Fruit fly (Drosophila melanogaster): ENCODE results near the gene Pi4KIIIalpha.

The Pi4KIIIalpha gene

DNA sequence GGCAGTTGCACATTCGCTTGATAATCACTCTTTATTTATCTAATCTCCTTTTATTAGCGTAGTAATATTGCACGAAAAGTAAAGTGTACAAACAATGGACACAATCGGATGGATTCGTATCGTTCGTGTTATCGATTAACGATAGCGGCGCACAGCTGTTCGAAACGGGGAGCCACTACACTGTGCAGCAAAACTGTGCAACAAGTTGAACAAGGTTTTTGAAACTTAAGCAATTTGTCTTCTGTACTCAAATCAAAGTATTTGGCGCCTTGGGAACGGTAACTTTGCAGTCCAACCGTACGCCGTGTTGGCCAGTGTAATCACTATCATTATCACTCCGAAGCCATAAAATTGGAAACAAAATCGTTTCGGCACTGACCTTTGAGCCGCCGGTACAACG is 5.0 kb upstream of the Pi4KIIIalpha start, which contains the start of the genes Tsp3A and Seipin (continued):
- TF ChIP-seq Ada2b (GFP tag; IDR thresholded peaks at IDR 0.05) (peak; percentile 78), HmgZ (tag; optimal IDR thresholded peaks at IDR 0.05) (peak; percentile 88), Ptx1 (GFP tag; IDR thresholded peaks at IDR 0.05) (peak; percentile 87), Antp (GFP tag; optimal IDR thresholded peaks at IDR 0.05) (peak; percentile 86), PHDP (tag; optimal IDR thresholded peaks at IDR 0.05) (peak; percentile 83), CG18011 (GFP tag; optimal IDR thresholded peaks at IDR 0.05) (peak; percentile 67), Hr51 (GFP tag; optimal IDR thresholded peaks at IDR 0.05) (peak; percentile 68 to 83), CG5245 (GFP tag; optimal IDR thresholded peaks at IDR 0.05) (peak; percentile 46), eve (GFP tag; optimal IDR thresholded peaks at IDR 0.05) (no peak), pan (optimal IDR thresholded peaks at IDR 0.05) (no peak), pan (GFP tag; optimal IDR thresholded peaks at IDR 0.05 in 1 of 2, IDR thresholded peaks at IDR 0.05 in 1 of 2) (peak in 1 of 2 experiments; percentile 92), crc (GFP tag; optimal IDR thresholded peaks at IDR 0.05) (peak; percentile 79), D (optimal IDR thresholded peaks at IDR 0.05) (no peak), D (GFP tag; optimal IDR thresholded peaks at IDR 0.05) (peak; percentile 66), zen (tag; optimal IDR thresholded peaks at IDR 0.05) (peak; percentile 38), Dad (GFP tag; optimal IDR thresholded peaks at IDR 0.05) (peak; percentile 65), CG6272 (GFP tag; IDR thresholded peaks at IDR 0.05) (peak; percentile 82), CG8359 (GFP tag; optimal IDR thresholded peaks at IDR 0.05; ENCODE audit: borderline replicate concordance) (peak; percentile 31), btn (GFP tag; optimal IDR thresholded peaks at IDR 0.05) (peak; percentile 58), Mad (GFP tag; optimal IDR thresholded peaks at IDR 0.05) (peak; percentile 78), CG18476 (GFP tag; optimal IDR thresholded peaks at IDR 0.05) (peak; percentile 56), Atf6 (GFP tag; IDR thresholded peaks at IDR 0.05) (peak; percentile 89), Taf1 (GFP tag; IDR thresholded peaks at IDR 0.05) (peak; percentile 83), CG2678 (tag; optimal IDR thresholded peaks at IDR 0.05) (peak; percentile 91), CG17612 (GFP tag; IDR thresholded peaks at IDR 0.05) (peak; percentile 73), zfh2 (GFP tag; optimal IDR thresholded peaks at IDR 0.05) (peak; percentile 85), CG15011 (GFP tag; optimal IDR thresholded peaks at IDR 0.05) (no peak), Side (GFP tag; optimal IDR thresholded peaks at IDR 0.05) (peak; percentile 77), H2.0 (GFP tag; IDR thresholded peaks at IDR 0.05) (peak; percentile 86), CG9876 (GFP tag; optimal IDR thresholded peaks at IDR 0.05) (peak; percentile 68), Chrac-16 (GFP tag; optimal IDR thresholded peaks at IDR 0.05) (peak; percentile 73), NK7.1 (GFP tag; optimal IDR thresholded peaks at IDR 0.05) (peak; percentile 74), scrt (GFP tag; optimal IDR thresholded peaks at IDR 0.05) (peak; percentile 92), nom (GFP tag; optimal IDR thresholded peaks at IDR 0.05) (peak; percentile 94), fd64A (GFP tag; optimal IDR thresholded peaks at IDR 0.05) (peak; percentile 32), tna (GFP tag; IDR thresholded peaks at IDR 0.05; ENCODE audit: partially characterized antibody) (peak; percentile 27; the same call in 1 of the 2 replicates), CG43689 (GFP tag; IDR thresholded peaks at IDR 0.05) (0 out of 2 replicates have a peak, but pooled peaks have one; percentile 17), CG34422 (GFP tag; IDR thresholded peaks at IDR 0.05) (peak; percentile 94), CG31441 (GFP tag; IDR thresholded peaks at IDR 0.05) (no peak; the same call in 1 of the 2 replicates), MESR4 (GFP tag; optimal IDR thresholded peaks at IDR 0.05) (peak; percentile 51), Meics (GFP tag; optimal IDR thresholded peaks at IDR 0.05) (peak; percentile 92), CG12104 (GFP tag; optimal IDR thresholded peaks at IDR 0.05) (peak; percentile 62), Kr (GFP tag; optimal IDR thresholded peaks at IDR 0.05) (no peak), stc (GFP tag; IDR thresholded peaks at IDR 0.05) (peak; percentile 93), Abd-B (GFP tag; optimal IDR thresholded peaks at IDR 0.05) (peak; percentile 65), CG2712 (tag; optimal IDR thresholded peaks at IDR 0.05) (peak; percentile 77), Six4 (GFP tag; optimal IDR thresholded peaks at IDR 0.05) (peak; percentile 71), CG11560 (tag; IDR thresholded peaks at IDR 0.05) (peak; percentile 65; the same call in 2 of the 3 replicates), CG12236 (GFP tag; optimal IDR thresholded peaks at IDR 0.05) (peak; percentile 12), nau (GFP tag; optimal IDR thresholded peaks at IDR 0.05) (no peak), fd102C (GFP tag; optimal IDR thresholded peaks at IDR 0.05) (no peak)
